Worm (Caenorhabditis elegans): ENCODE results near the gene C01G10.14.

Gene C01G10.14

DNA sequence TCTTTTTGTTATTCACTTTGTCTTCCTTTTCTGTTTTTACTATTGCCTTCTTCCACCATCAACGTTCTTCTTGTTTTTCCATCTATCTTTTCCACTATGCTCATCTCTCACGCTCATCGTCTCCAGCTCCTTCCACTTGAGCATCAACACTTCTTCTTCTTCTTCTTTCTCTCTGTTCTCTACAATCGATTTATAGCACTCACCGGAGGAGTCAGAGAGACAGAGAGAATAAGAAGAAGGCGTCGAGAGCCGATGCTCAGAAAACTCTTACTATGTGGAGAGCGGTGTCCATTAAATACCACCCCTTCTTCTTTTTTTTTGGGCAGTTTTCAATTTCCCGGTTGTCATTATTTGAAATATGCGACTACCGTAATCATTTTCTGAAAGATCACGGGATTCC is 30.8 kb downstream of the C01G10.14 start:
- TF ChIP-seq K12H6.12 (tag; optimal IDR thresholded peaks at IDR 0.05) (peak; percentile 7), dpl-1 (GFP tag; optimal IDR thresholded peaks at IDR 0.05) (no peak), madf-6 (GFP tag; IDR thresholded peaks at IDR 0.05) (no peak), hmg-1.2 (GFP tag; IDR thresholded peaks at IDR 0.05) (peak; percentile 27; the same call in 1 of the 2 replicates), lsy-27 (tag; optimal IDR thresholded peaks at IDR 0.05; ENCODE audit: borderline replicate concordance, insufficient read depth) (no peak), hlh-12 (tag; optimal IDR thresholded peaks at IDR 0.05) (no peak), somi-1 (GFP tag; optimal IDR thresholded peaks at IDR 0.05) (no peak), bed-1 (GFP tag; IDR thresholded peaks at IDR 0.05) (no peak), ets-4 (GFP tag; optimal IDR thresholded peaks at IDR 0.05) (no peak), F57A8.1 (GFP tag; optimal IDR thresholded peaks at IDR 0.05) (no peak), ceh-91 (GFP tag; IDR thresholded peaks at IDR 0.05) (no peak), lin-26 (GFP tag; IDR thresholded peaks at IDR 0.05) (no peak), ekl-4 (GFP tag; IDR thresholded peaks at IDR 0.05) (no peak), snpc-4 (GFP tag; optimal IDR thresholded peaks at IDR 0.05) (no peak), snpc-4 (tag; optimal IDR thresholded peaks at IDR 0.05) (no peak), Y67H2A.10 (GFP tag; conservative IDR thresholded peaks at IDR 0.05) (no peak), Y53G8AR.9 (GFP tag; conservative IDR thresholded peaks at IDR 0.05) (no peak), ceh-27 (GFP tag; optimal IDR thresholded peaks at IDR 0.05) (peak; percentile 55)

DNA sequence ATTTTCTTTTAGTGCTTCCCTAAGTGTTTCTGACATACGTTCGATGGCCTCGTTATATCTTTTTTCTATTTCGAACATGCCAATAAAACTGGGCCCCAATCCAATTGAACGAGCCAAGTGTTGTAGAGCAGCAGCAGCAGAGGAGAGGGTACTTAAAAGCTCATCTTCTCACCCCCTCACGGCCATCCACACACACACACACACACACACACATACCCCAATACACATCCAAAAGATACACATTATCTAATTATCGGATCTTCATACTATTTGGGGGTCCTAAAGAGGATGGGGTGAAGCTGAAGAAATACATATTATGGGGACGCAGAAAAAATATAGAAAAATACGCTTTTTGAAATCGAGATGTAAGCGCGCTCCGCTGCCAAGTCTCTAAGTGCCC is 33.0 kb downstream of the C01G10.14 start:
- TF ChIP-seq lsy-27 (tag; optimal IDR thresholded peaks at IDR 0.05; ENCODE audit: borderline replicate concordance, insufficient read depth) (no peak), ceh-27 (GFP tag; optimal IDR thresholded peaks at IDR 0.05) (peak; percentile 69)

DNA sequence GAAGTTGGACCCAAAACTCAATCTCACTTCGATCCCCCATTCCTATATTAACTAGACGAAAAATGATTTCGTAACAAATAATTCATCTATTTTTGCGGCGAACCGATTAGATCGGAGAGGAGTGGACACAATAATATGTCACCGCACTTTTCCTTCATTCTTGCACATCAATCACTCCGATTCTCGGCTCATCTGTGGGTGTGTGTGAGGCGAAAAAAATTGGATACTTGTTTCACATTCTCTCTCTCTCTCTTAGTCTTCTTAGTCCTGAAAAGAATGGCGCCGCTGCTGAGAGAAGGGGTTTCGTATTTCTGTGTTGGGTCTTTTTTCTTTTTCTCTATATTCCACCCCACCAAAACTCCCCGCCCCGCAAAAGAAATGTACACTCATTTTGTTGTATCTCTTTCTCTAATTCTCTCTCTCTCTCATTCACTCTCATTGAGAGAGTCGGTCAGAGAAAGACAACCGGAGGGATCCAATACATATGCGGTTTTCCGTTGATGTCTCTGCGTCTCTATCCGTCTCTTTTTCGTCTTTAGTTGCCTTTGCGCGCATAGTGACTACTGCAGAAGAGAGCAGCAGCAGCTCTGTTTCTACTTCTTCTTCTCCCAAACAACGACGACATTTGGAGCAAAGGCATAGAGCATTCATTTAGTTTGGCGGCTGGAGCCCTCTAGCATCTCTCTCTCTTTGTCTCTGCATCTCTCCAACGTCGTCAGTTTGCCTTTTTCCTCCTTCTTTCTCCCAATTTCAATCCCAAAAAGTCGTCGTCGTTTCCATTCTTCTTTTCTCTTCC is 34.5 kb downstream of the C01G10.14 start, which contains the start of gene unc-76:
TSS of gene unc-76 (plus strand) at position 746 of the 796 bp plus-strand sequence.
- no peak for TF ChIP-seq nhr-80 (tag; optimal IDR thresholded peaks at IDR 0.05)
- no peak for TF ChIP-seq xnd-1 (tag; optimal IDR thresholded peaks at IDR 0.05)
- TF ChIP-seq D2030.7 (GFP tag; IDR thresholded peaks at IDR 0.05) = no peak
- TF ChIP-seq K12H6.12 (tag; optimal IDR thresholded peaks at IDR 0.05) = peak; percentile 89
- no peak for TF ChIP-seq snpc-1.3 (tag; optimal IDR thresholded peaks at IDR 0.05; ENCODE audit: insufficient read depth)
- TF ChIP-seq ceh-40 (GFP tag; IDR thresholded peaks at IDR 0.05) = no peak
- no peak for TF ChIP-seq ekl-4 (GFP tag; IDR thresholded peaks at IDR 0.05)
- no peak for TF ChIP-seq lsy-27 (tag; optimal IDR thresholded peaks at IDR 0.05; ENCODE audit: borderline replicate concordance, insufficient read depth)
- no peak for TF ChIP-seq F52B5.7 (tag; optimal IDR thresholded peaks at IDR 0.05)
- no peak for TF ChIP-seq rec-8 (tag; optimal IDR thresholded peaks at IDR 0.05)
- no peak for TF ChIP-seq egl-18 (GFP tag; IDR thresholded peaks at IDR 0.05)
- no peak for TF ChIP-seq ama-1 (optimal IDR thresholded peaks at IDR 0.05)
- TF ChIP-seq ama-1 (GFP tag; optimal IDR thresholded peaks at IDR 0.05) = no peak
- TF ChIP-seq mcd-1 (GFP tag; IDR thresholded peaks at IDR 0.05) = peak; percentile 51
- peak; percentile 53; the same call in 1 of the 2 replicates for TF ChIP-seq zfh-2 (GFP tag; conservative IDR thresholded peaks at IDR 0.05)
- no peak for TF ChIP-seq ceh-58 (GFP tag; IDR thresholded peaks at IDR 0.05)
- TF ChIP-seq nhr-179 (tag; optimal IDR thresholded peaks at IDR 0.05) = no peak
- TF ChIP-seq ceh-100 (GFP tag; IDR thresholded peaks at IDR 0.05) = no peak
- no peak for TF ChIP-seq tbx-9 (tag; optimal IDR thresholded peaks at IDR 0.05; ENCODE audit: borderline replicate concordance)
- no peak for TF ChIP-seq bed-1 (GFP tag; IDR thresholded peaks at IDR 0.05)
- TF ChIP-seq nhr-90 (tag; optimal IDR thresholded peaks at IDR 0.05) = no peak
- no peak for TF ChIP-seq C17E4.6 (GFP tag; IDR thresholded peaks at IDR 0.05)
- TF ChIP-seq madf-10 (tag; optimal IDR thresholded peaks at IDR 0.05) = peak; percentile 20
- TF ChIP-seq egl-44 (GFP tag; IDR thresholded peaks at IDR 0.05) = no peak
- peak; percentile 29 for TF ChIP-seq ztf-18 (tag; optimal IDR thresholded peaks at IDR 0.05)
- TF ChIP-seq lin-26 (GFP tag; IDR thresholded peaks at IDR 0.05) = no peak
- no peak for TF ChIP-seq sea-2 (GFP tag; IDR thresholded peaks at IDR 0.05)
- TF ChIP-seq Y53F4B.3 (GFP tag; IDR thresholded peaks at IDR 0.05) = no peak
- TF ChIP-seq ztf-26 (tag; optimal IDR thresholded peaks at IDR 0.05) = no peak
- TF ChIP-seq tlf-1 (GFP tag; optimal IDR thresholded peaks at IDR 0.05) = no peak
- TF ChIP-seq F57C9.4 (tag; optimal IDR thresholded peaks at IDR 0.05) = no peak
- no peak for TF ChIP-seq somi-1 (GFP tag; optimal IDR thresholded peaks at IDR 0.05)
